Worm (Caenorhabditis elegans) whole organism, midembryonic: ENCODE measurements around the gene Y45F10D.16.

Source experiments
- T22C8.4 ChIP-seq: fragments of 200-800 bp; sonication (Bioruptor generic); IDR thresholded peaks from 2 replicates; pipeline ENCODE4 v1.3.6; 2022; ENCODE audit warnings: missing genetic modification characterization, missing compliant biosample characterization
- cog-1 ChIP-seq: sonication (generic microtip); optimal IDR thresholded peaks from 2 replicates; lab custom pipeline; 2016; ENCODE audit warnings: missing genetic modification characterization, missing compliant biosample characterization
- flt-1 ChIP-seq: fragments of 200-800 bp; sonication (Bioruptor generic); IDR thresholded peaks from 2 replicates; pipeline ENCODE4 v1.3.6; 2022; ENCODE audit warnings: missing genetic modification characterization, missing compliant biosample characterization
- klf-2 ChIP-seq: fragments of 200-800 bp; sonication (Bioruptor generic); conservative IDR thresholded peaks from 2 replicates; pipeline ENCODE4 v1.3.6; 2022; ENCODE audit warnings: missing genetic modification reagents, missing genetic modification characterization, missing compliant biosample characterization
- med-1 ChIP-seq: sonication (generic microtip); optimal IDR thresholded peaks from 2 replicates; lab custom pipeline; 2017; ENCODE audit warnings: missing genetic modification characterization, mild to moderate bottlenecking, missing compliant biosample characterization, antibody characterized with exemption, missing genetic modification reagents; ENCODE audit not compliant: insufficient read depth
- ref-1 ChIP-seq: fragments of 200-800 bp; sonication (Bioruptor generic); conservative IDR thresholded peaks from 2 replicates; pipeline ENCODE4 v1.3.6; 2022; ENCODE audit warnings: missing genetic modification reagents, missing genetic modification characterization, missing compliant biosample characterization
- tab-1 ChIP-seq: fragments of 200-800 bp; sonication (Bioruptor generic); IDR thresholded peaks from 2 replicates; pipeline ENCODE4 v1.3.6; 2022; ENCODE audit warnings: missing genetic modification characterization, missing compliant biosample characterization
- ztf-23 ChIP-seq: fragments of 200-800 bp; sonication (Bioruptor generic); IDR thresholded peaks from 2 replicates; pipeline ENCODE4 v1.3.6; 2022; ENCODE audit warnings: missing genetic modification reagents, missing genetic modification characterization, missing compliant biosample characterization
- ztf-29 ChIP-seq: fragments of 200-800 bp; sonication (Bioruptor generic); IDR thresholded peaks from 2 replicates; pipeline ENCODE4 v1.3.6; 2022; ENCODE audit warnings: missing genetic modification reagents, missing genetic modification characterization, missing compliant biosample characterization

Y45F10D.16 gene

DNA sequence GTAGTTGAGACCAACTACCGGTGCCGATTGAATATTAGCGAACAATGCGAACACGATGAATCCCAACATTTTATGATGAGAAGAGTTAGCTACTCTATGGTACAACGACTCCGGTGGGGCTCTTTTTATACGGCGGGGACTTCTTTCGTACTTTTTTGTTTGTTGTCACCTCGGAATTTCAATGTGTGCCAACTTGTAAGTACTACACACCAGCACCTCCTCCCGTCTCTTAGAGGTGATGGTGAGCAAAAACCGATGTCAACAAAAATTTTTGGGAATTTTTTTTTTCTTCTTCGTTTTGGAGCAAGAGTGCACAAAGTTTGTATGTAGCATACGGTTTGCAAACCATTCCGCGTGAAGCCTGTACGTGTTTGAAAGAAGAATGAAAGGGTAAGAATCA lies 1.6 kb upstream of the Y45F10D.16 start, which contains the start of gene Y45F10D.2:
Y45F10D.2 (minus strand) TSS at position 101 of the 400 bp plus-strand sequence.
- no peak for TF ChIP-seq med-1 (GFP tag; lab: Kevin White, UChicago)
- TF ChIP-seq ztf-23 (GFP tag; lab: Robert Waterston, UW) = no peak
- TF ChIP-seq ztf-29 = no peak
- TF ChIP-seq ref-1 = no peak
- TF ChIP-seq klf-2 (GFP tag; lab: Robert Waterston, UW) = no peak
- no peak for TF ChIP-seq tab-1 (GFP tag; lab: Robert Waterston, UW)
- no peak for TF ChIP-seq T22C8.4 (GFP tag; lab: Robert Waterston, UW)
- no peak for TF ChIP-seq flt-1 (GFP tag; lab: Robert Waterston, UW)
- no peak for TF ChIP-seq cog-1 (tag; lab: Kevin White, UChicago)

DNA sequence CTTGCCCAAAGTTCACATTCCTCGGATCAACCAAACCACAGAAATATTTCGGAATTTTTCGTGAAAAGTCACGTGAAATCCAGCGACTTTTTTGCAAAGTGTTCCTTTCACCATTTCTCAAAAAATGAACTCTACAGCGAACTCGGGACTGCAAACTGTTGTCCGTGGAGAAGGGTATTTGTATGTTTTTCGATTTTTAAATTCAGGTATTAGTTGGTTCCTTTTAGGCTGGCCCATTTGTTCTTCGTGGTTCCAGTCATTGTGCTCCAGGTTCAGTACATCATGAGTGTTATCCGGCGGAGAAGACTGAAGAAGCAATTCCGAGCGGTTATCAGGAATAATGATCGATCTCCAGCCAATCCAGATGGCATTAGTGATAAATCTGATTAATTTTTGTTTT lies 530 bp downstream of the Y45F10D.16 start:
- TF ChIP-seq cog-1 (tag; lab: Kevin White, UChicago) (no peak), T22C8.4 (GFP tag; lab: Robert Waterston, UW) (no peak), ztf-29 (no peak), ztf-23 (GFP tag; lab: Robert Waterston, UW) (no peak), flt-1 (GFP tag; lab: Robert Waterston, UW) (no peak), tab-1 (GFP tag; lab: Robert Waterston, UW) (no peak)

DNA sequence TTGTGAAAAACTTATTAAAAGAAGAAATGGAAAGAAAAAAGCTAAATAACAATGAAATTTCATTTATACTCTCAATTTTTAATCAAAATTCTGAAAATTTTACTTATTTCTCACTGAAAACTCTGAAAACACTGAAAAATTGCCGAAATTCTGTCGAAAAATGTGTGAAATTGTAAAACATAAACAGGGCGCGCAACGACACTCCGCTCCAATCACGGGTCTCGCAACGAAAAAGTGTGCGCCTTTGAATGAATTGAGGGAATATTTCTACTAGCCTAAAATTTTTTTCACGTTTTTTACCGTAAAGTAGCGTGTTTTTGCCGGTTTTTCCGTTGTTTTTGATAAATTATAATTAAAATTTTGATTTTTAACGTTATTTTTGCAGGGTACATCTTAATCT lies 1.3 kb downstream of the Y45F10D.16 start, which contains the start of gene rpl-18:
rpl-18 (plus strand) TSS at position 386 of the 400 bp plus-strand sequence.
- TF ChIP-seq med-1 (GFP tag; lab: Kevin White, UChicago) (no peak), tab-1 (GFP tag; lab: Robert Waterston, UW) (no peak), flt-1 (GFP tag; lab: Robert Waterston, UW) (no peak), cog-1 (tag; lab: Kevin White, UChicago) (no peak), klf-2 (GFP tag; lab: Robert Waterston, UW) (no peak), ref-1 (no peak), ztf-23 (GFP tag; lab: Robert Waterston, UW) (no peak), T22C8.4 (GFP tag; lab: Robert Waterston, UW) (no peak)

DNA sequence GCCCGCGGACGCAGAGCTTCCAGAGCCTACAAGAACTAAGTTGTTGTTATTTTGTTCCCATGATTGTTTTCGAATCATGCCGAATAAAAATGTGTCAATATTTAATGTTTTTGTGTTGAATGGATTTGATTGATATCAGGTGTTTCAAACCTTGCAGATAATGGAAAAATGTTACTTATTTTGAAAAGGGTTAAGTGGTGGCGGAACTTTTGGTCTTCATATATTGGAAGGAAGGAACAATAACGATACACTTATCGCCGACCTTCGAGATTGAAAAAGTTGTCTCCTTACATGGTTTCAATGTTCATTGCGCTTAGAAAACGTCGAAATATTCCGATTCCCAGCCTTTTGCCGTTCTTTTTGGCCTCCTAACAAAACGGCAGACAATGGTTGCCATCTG lies 2.5 kb downstream of the Y45F10D.16 start, which contains the start of gene gly-10:
gly-10 (plus strand) TSS at position 387 of the 400 bp plus-strand sequence.
- TF ChIP-seq ref-1 (no peak), cog-1 (tag; lab: Kevin White, UChicago) (no peak), flt-1 (GFP tag; lab: Robert Waterston, UW) (no peak), med-1 (GFP tag; lab: Kevin White, UChicago) (no peak), klf-2 (GFP tag; lab: Robert Waterston, UW) (no peak), tab-1 (GFP tag; lab: Robert Waterston, UW) (no peak), ztf-29 (no peak), T22C8.4 (GFP tag; lab: Robert Waterston, UW) (no peak), ztf-23 (GFP tag; lab: Robert Waterston, UW) (no peak)

DNA sequence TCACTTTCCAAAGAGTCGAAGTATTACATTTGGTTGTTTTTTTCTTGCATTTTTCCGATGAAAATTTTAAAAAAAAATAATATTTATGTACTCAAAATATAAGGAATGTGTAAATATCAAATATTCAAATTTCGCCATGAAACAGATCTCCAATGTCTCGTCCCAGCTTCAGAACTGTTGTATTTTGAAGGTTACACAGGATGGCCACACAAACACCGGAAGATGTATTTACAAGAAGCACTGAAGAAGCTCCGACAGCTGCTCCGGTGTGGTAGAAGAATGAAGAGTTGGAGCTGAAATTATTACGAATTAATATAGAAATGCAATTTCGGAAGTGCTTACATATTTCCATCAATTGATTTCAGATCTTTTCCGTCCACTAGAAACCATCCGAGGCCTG lies 6.1 kb downstream of the Y45F10D.16 start:
- TF ChIP-seq cog-1 (tag; lab: Kevin White, UChicago) (no peak), tab-1 (GFP tag; lab: Robert Waterston, UW) (no peak), T22C8.4 (GFP tag; lab: Robert Waterston, UW) (no peak), ref-1 (no peak), med-1 (GFP tag; lab: Kevin White, UChicago) (no peak), klf-2 (GFP tag; lab: Robert Waterston, UW) (no peak), ztf-29 (no peak), flt-1 (GFP tag; lab: Robert Waterston, UW) (no peak), ztf-23 (GFP tag; lab: Robert Waterston, UW) (no peak)

DNA sequence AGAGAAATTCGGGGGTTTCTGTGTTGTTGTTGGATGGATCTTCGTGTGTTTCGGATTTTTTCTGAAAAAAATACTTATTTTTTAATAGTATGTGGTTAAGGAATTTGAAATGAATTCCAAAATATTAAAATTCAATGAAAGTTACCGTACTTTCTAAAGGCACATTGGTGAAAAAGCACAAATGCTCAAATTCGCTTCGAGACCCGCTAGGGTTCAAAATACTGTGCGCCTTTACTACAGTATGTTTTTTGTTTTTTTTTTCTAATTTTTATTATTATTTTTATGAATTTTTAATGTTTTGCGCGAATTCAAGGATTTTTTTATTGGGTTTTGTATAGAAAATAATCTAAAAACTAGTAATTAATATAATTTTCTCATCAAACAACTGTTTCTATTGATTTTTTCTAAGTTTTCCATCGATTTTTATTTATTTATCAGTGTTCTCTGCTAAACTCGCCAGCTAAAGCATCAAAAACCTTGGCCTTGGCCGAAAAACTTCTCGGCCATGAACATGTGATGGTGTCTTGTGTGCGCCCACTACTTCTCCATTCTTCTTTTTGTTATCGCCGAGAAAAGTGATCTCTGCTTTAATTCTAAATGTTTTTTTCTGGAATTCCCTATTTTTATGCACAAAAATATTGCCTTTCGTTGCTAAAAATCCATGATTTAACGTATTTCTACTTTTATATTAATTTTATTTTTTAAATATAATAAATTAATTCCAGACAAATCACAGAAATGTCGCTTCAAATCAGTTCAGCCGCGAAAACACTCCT lies 7.2 kb downstream of the Y45F10D.16 start, which contains the start of gene iscu-1:
iscu-1 (plus strand) TSS at position 726 of the 776 bp plus-strand sequence.
- TF ChIP-seq flt-1 (GFP tag; lab: Robert Waterston, UW) = no peak
- TF ChIP-seq ztf-29 = peak; percentile 73; the same call in 1 of the 2 replicates
- TF ChIP-seq ztf-23 (GFP tag; lab: Robert Waterston, UW) = no peak

DNA sequence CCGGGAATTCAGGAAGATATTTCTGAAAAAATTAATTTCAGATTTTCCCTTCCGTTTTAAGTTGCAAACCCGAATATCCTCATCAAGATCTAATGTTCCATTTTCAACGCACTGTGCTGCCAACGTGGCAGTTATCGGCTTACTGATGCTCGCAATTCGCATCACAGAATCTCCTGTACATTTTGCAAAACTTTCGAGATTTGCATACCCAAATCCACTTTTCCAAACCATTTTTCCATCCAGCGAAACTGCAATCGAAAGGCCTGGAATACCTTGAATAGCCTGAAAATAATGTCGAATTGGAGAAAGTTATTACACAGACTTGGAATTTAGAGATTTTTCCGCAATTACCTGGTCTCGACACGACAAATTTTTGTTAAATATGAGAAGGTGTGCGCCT lies 8.6 kb downstream of the Y45F10D.16 start:
- TF ChIP-seq flt-1 (GFP tag; lab: Robert Waterston, UW) = no peak
- TF ChIP-seq med-1 (GFP tag; lab: Kevin White, UChicago) = no peak
- no peak for TF ChIP-seq T22C8.4 (GFP tag; lab: Robert Waterston, UW)
- TF ChIP-seq cog-1 (tag; lab: Kevin White, UChicago) = no peak
- TF ChIP-seq tab-1 (GFP tag; lab: Robert Waterston, UW) = no peak
- TF ChIP-seq klf-2 (GFP tag; lab: Robert Waterston, UW) = no peak
- TF ChIP-seq ztf-29 = no peak
- TF ChIP-seq ztf-23 (GFP tag; lab: Robert Waterston, UW) = no peak
- TF ChIP-seq ref-1 = no peak

DNA sequence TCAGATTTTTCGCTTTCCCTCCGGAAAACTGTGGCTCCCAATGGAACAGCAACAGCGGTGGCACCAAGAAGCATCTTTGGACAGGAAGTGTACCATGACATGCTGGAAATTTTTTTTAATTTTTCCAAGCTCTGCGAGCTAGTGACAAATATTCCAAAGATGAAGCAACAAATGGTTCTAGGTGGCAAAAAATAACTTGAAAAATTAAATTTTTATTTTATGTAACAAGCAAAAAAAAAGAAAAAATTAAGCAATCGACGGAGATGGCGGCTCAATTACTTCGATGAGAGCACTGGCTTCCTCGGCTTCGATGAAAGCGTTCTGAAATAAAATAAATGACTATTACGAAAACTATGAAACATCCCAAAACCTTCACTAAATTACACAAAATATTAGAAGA lies 9.3 kb downstream of the Y45F10D.16 start, which contains the start of gene lact-9:
lact-9 (minus strand) TSS at position 101 of the 400 bp plus-strand sequence.
- TF ChIP-seq flt-1 (GFP tag; lab: Robert Waterston, UW) = no peak
- no peak for TF ChIP-seq ztf-29
- TF ChIP-seq ztf-23 (GFP tag; lab: Robert Waterston, UW) = no peak
- TF ChIP-seq cog-1 (tag; lab: Kevin White, UChicago) = no peak
- TF ChIP-seq klf-2 (GFP tag; lab: Robert Waterston, UW) = no peak
- TF ChIP-seq tab-1 (GFP tag; lab: Robert Waterston, UW) = no peak
- TF ChIP-seq T22C8.4 (GFP tag; lab: Robert Waterston, UW) = no peak
- TF ChIP-seq med-1 (GFP tag; lab: Kevin White, UChicago) = no peak
- TF ChIP-seq ref-1 = no peak

DNA sequence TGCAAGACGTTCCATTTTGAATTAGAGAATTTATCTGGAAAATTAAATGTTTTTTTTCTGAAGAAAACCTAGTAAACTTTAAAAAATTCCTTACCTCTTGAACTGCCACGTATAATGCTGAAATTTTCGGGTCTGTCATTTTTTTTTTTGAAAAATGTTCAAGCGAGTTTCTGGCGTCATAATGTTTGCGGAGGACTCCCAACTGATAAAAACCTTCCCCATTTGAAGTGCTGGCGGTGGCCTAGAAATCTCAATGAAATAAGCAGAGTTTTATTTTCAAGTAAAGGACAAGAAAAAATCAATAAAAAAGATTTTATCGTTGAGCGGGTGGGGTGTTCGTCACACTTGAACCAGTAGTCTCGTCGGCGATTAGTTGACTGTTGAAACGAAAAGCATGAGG lies 10.5 kb downstream of the Y45F10D.16 start, which contains the start of gene icap-1:
icap-1 (minus strand) TSS at position 272 of the 400 bp plus-strand sequence.
- TF ChIP-seq ztf-23 (GFP tag; lab: Robert Waterston, UW) = no peak
- no peak for TF ChIP-seq tab-1 (GFP tag; lab: Robert Waterston, UW)
